Fruit fly (Drosophila melanogaster) whole organism, embryonic: ENCODE results near the gene Gr39a.

Experiments
- B-H1 ChIP-seq: fragments of 200-800 bp; sonication (Bioruptor generic); IDR thresholded peaks from 3 replicates; pipeline ENCODE4 v1.3.6; 2022; ENCODE audit warnings: missing biosample characterization, missing genetic modification characterization
- Bdp1 ChIP-seq: fragments of 200-800 bp; sonication (Bioruptor generic); optimal IDR thresholded peaks from 3 replicates; lab custom pipeline; 2016; ENCODE audit warnings: missing biosample characterization, missing genetic modification characterization
- CG11398 ChIP-seq: fragments of 200-800 bp; sonication (Bioruptor generic); optimal IDR thresholded peaks from 2 replicates; lab custom pipeline; 2016; ENCODE audit warnings: missing biosample characterization, missing genetic modification characterization
- CG12236 ChIP-seq: fragments of 200-800 bp; sonication (Bioruptor generic); optimal IDR thresholded peaks from 2 replicates; lab custom pipeline; 2016; ENCODE audit warnings: missing biosample characterization, missing genetic modification characterization
- CG12769 ChIP-seq: fragments of 200-800 bp; sonication (Bioruptor generic); optimal IDR thresholded peaks from 2 replicates; lab custom pipeline; 2019; ENCODE audit warnings: missing biosample characterization, mild to moderate bottlenecking, missing genetic modification characterization, moderate library complexity
- CG15011 ChIP-seq: fragments of 200-800 bp; sonication (Bioruptor generic); optimal IDR thresholded peaks from 3 replicates; lab custom pipeline; 2018; ENCODE audit warnings: missing biosample characterization, mild to moderate bottlenecking, missing genetic modification characterization
- CG1602 ChIP-seq: fragments of 200-800 bp; sonication (Bioruptor generic); optimal IDR thresholded peaks from 3 replicates; lab custom pipeline; 2016; ENCODE audit warnings: missing biosample characterization, missing genetic modification characterization
- CG1603 ChIP-seq: fragments of 200-800 bp; sonication (Bioruptor generic); optimal IDR thresholded peaks from 2 replicates; lab custom pipeline; 2019; ENCODE audit warnings: missing biosample characterization, mild to moderate bottlenecking, missing genetic modification characterization, moderate library complexity
- CG18011 ChIP-seq: fragments of 200-800 bp; sonication (Bioruptor generic); optimal IDR thresholded peaks from 2 replicates; lab custom pipeline; 2017; ENCODE audit warnings: missing biosample characterization, missing genetic modification characterization, mild to moderate bottlenecking, moderate library complexity, missing genotype
- CG30020 ChIP-seq: fragments of 200-800 bp; optimal IDR thresholded peaks from 2 replicates; lab custom pipeline; 2019; ENCODE audit warnings: missing biosample characterization, mild to moderate bottlenecking, missing genetic modification characterization, moderate library complexity
- CG33557 ChIP-seq: fragments of 200-800 bp; sonication (Bioruptor generic); optimal IDR thresholded peaks from 2 replicates; lab custom pipeline; 2019; ENCODE audit warnings: missing biosample characterization, mild to moderate bottlenecking, missing genetic modification characterization, moderate library complexity
- CG3995 ChIP-seq: fragments of 200-800 bp; sonication (Bioruptor generic); optimal IDR thresholded peaks from 3 replicates; lab custom pipeline; 2016; ENCODE audit warnings: missing biosample characterization, missing genetic modification characterization
- CG43689 ChIP-seq: fragments of 200-800 bp; sonication (Bioruptor generic); IDR thresholded peaks from 2 replicates; pipeline ENCODE4 v1.3.6; 2022; ENCODE audit warnings: missing biosample characterization, missing genetic modification characterization
- CG6854 ChIP-seq: fragments of 200-800 bp; sonication (Bioruptor generic); optimal IDR thresholded peaks from 3 replicates; lab custom pipeline; 2017; ENCODE audit warnings: missing biosample characterization, mild to moderate bottlenecking, missing genetic modification characterization
- CG7271 ChIP-seq: fragments of 200-800 bp; sonication (Bioruptor generic); optimal IDR thresholded peaks from 2 replicates; lab custom pipeline; 2018; ENCODE audit warnings: missing biosample characterization, mild to moderate bottlenecking, missing genetic modification characterization, moderate library complexity
- CG7745 ChIP-seq: fragments of 200-800 bp; sonication (Bioruptor generic); optimal IDR thresholded peaks from 2 replicates; lab custom pipeline; 2018; ENCODE audit warnings: missing biosample characterization, mild to moderate bottlenecking, missing genetic modification characterization, moderate library complexity
- CG8359 ChIP-seq: fragments of 200-800 bp; sonication (Bioruptor generic); optimal IDR thresholded peaks from 2 replicates; lab custom pipeline; 2017; ENCODE audit warnings: missing biosample characterization, mild to moderate bottlenecking, missing genetic modification characterization, borderline replicate concordance
- CG8388 ChIP-seq: fragments of 200-800 bp; sonication (Bioruptor generic); optimal IDR thresholded peaks from 2 replicates; lab custom pipeline; 2019; ENCODE audit warnings: missing biosample characterization, mild to moderate bottlenecking, missing genetic modification characterization, moderate library complexity
- Camta ChIP-seq: fragments of 200-800 bp; sonication (Bioruptor generic); optimal IDR thresholded peaks from 2 replicates; lab custom pipeline; 2016; ENCODE audit warnings: missing biosample characterization, missing genetic modification characterization
- Chrac-16 ChIP-seq: fragments of 200-800 bp; sonication (Bioruptor generic); optimal IDR thresholded peaks from 3 replicates; lab custom pipeline; 2016; ENCODE audit warnings: missing biosample characterization, missing genetic modification characterization
- Dip2 ChIP-seq: fragments of 200-800 bp; sonication (Bioruptor generic); IDR thresholded peaks from 2 replicates; pipeline ENCODE4 v1.3.6; 2022; ENCODE audit warnings: missing biosample characterization, missing genetic modification characterization
- Lpt ChIP-seq: fragments of >200 bp; optimal IDR thresholded peaks from 2 replicates; lab custom pipeline; 2018; ENCODE audit warnings: missing biosample characterization, missing genetic modification characterization
- NC2β ChIP-seq: fragments of 200-800 bp; sonication (Bioruptor generic); optimal IDR thresholded peaks from 2 replicates; lab custom pipeline; 2016; ENCODE audit warnings: missing biosample characterization, missing genetic modification characterization
- Oaz ChIP-seq: fragments of 200-800 bp; sonication (Bioruptor generic); IDR thresholded peaks from 2 replicates; pipeline ENCODE4 v1.3.6; 2022; ENCODE audit warnings: missing biosample characterization, missing genetic modification characterization
- Ravus ChIP-seq: fragments of 200-800 bp; sonication (Bioruptor generic); IDR thresholded peaks from 2 replicates; pipeline ENCODE4 v1.3.6; 2022; ENCODE audit warnings: missing biosample characterization, missing genetic modification characterization
- Trl ChIP-seq, 3 experiments: fragments of >200 bp in 2 of 3; fragments of 200-800 bp in 1 of 3; sonication (Bioruptor generic) in 1 of 3; optimal IDR thresholded peaks; 2 replicates in 1 of 3; 3 replicates in 2 of 3; lab custom pipeline; 2016 to 2017; ENCODE audit warnings: missing biosample characterization in 1 of 3, missing genetic modification characterization in 1 of 3
- ara ChIP-seq: fragments of 200-800 bp; sonication (Bioruptor generic); IDR thresholded peaks from 2 replicates; pipeline ENCODE4 v1.3.6; 2022; ENCODE audit warnings: missing biosample characterization, missing genetic modification characterization
- ash1 ChIP-seq: fragments of 200-800 bp; sonication (Bioruptor generic); optimal IDR thresholded peaks from 2 replicates; lab custom pipeline; 2018; ENCODE audit warnings: missing biosample characterization, mild to moderate bottlenecking, missing genetic modification characterization
- bcd ChIP-seq: fragments of 200-800 bp; sonication (Bioruptor generic); optimal IDR thresholded peaks from 2 replicates; lab custom pipeline; 2017; ENCODE audit warnings: missing biosample characterization, mild to moderate bottlenecking, missing genetic modification characterization
- bsh ChIP-seq, 2 experiments: fragments of 200-800 bp; sonication (Bioruptor generic); optimal IDR thresholded peaks; 2 replicates each; lab custom pipeline; 2017 to 2018; ENCODE audit warnings: mild to moderate bottlenecking in 2 of 2, missing biosample characterization in 2 of 2, missing genetic modification characterization in 2 of 2, moderate library complexity in 1 of 2
- chinmo ChIP-seq: fragments of 200-800 bp; sonication (Bioruptor generic); IDR thresholded peaks from 4 replicates; pipeline ENCODE4 v1.3.6; 2022; ENCODE audit warnings: missing biosample characterization, missing genetic modification characterization; ENCODE audit not compliant: partially characterized antibody
- ci ChIP-seq: fragments of 200-800 bp; sonication (Bioruptor generic); IDR thresholded peaks from 3 replicates; pipeline ENCODE4 v1.3.6; 2022; ENCODE audit warnings: missing biosample characterization, missing genetic modification characterization
- corto ChIP-seq: fragments of 200-800 bp; sonication (Bioruptor generic); optimal IDR thresholded peaks from 2 replicates; lab custom pipeline; 2016; ENCODE audit warnings: missing biosample characterization, mild to moderate bottlenecking, missing genetic modification characterization, moderate library complexity
- dimm ChIP-seq: fragments of 200-800 bp; sonication (Bioruptor generic); IDR thresholded peaks from 2 replicates; pipeline ENCODE4 v1.3.6; 2022; ENCODE audit warnings: missing biosample characterization, missing genetic modification characterization
- ewg ChIP-seq: fragments of 200-800 bp; sonication (Bioruptor generic); optimal IDR thresholded peaks from 3 replicates; lab custom pipeline; 2017; ENCODE audit warnings: mild to moderate bottlenecking, missing biosample characterization, missing genetic modification reagents, missing genetic modification characterization
- gfzf ChIP-seq: fragments of 200-800 bp; sonication (Bioruptor generic); optimal IDR thresholded peaks from 2 replicates; lab custom pipeline; 2016; ENCODE audit warnings: missing biosample characterization, mild to moderate bottlenecking, missing genetic modification characterization, moderate library complexity
- hbn ChIP-seq: fragments of 200-800 bp; sonication (Bioruptor generic); IDR thresholded peaks from 2 replicates; pipeline ENCODE4 v1.3.6; 2022; ENCODE audit warnings: missing biosample characterization, missing genetic modification characterization; ENCODE audit not compliant: partially characterized antibody
- hth ChIP-seq: fragments of >200 bp; optimal IDR thresholded peaks from 2 replicates; lab custom pipeline; 2017; ENCODE audit warnings: inconsistent platforms
- mam ChIP-seq: fragments of 200-800 bp; sonication (Bioruptor generic); optimal IDR thresholded peaks from 3 replicates; lab custom pipeline; 2016; ENCODE audit warnings: missing biosample characterization, missing genetic modification characterization
- nerfin-1 ChIP-seq: fragments of 200-800 bp; sonication (Bioruptor generic); optimal IDR thresholded peaks from 3 replicates; lab custom pipeline; 2019; ENCODE audit warnings: missing biosample characterization, mild to moderate bottlenecking, missing genetic modification characterization, moderate library complexity
- nom ChIP-seq: fragments of 200-800 bp; sonication (Bioruptor generic); optimal IDR thresholded peaks from 2 replicates; lab custom pipeline; 2017; ENCODE audit warnings: missing biosample characterization, missing genetic modification characterization, mild to moderate bottlenecking, moderate library complexity, missing genetic modification reagents
- otp ChIP-seq: fragments of 200-800 bp; sonication (Bioruptor generic); IDR thresholded peaks from 3 replicates; pipeline ENCODE4, ENCODE4 v1.3.6; 2022; ENCODE audit warnings: missing biosample characterization, missing genetic modification characterization
- run ChIP-seq: fragments of 200-800 bp; sonication (Bioruptor generic); optimal IDR thresholded peaks from 3 replicates; lab custom pipeline; 2018; ENCODE audit warnings: missing biosample characterization, mild to moderate bottlenecking, missing genetic modification characterization
- seq ChIP-seq: fragments of 200-800 bp; sonication (Bioruptor generic); IDR thresholded peaks from 2 replicates; pipeline ENCODE4 v1.3.6; 2022; ENCODE audit warnings: missing biosample characterization, missing genetic modification characterization
- shn ChIP-seq: fragments of 200-800 bp; sonication (Bioruptor generic); optimal IDR thresholded peaks from 3 replicates; lab custom pipeline; 2016; ENCODE audit warnings: missing biosample characterization, missing genetic modification characterization
- sr ChIP-seq: fragments of 200-800 bp; sonication (Bioruptor generic); IDR thresholded peaks from 3 replicates; pipeline ENCODE4 v1.3.6; 2022; ENCODE audit warnings: missing biosample characterization, missing genetic modification characterization
- tap ChIP-seq: fragments of 200-800 bp; optimal IDR thresholded peaks from 3 replicates; lab custom pipeline; 2019; ENCODE audit warnings: missing biosample characterization, mild to moderate bottlenecking, missing genetic modification characterization, moderate library complexity
- unc-4 ChIP-seq: fragments of 200-800 bp; sonication (Bioruptor generic); IDR thresholded peaks from 2 replicates; pipeline ENCODE4 v1.3.6; 2022; ENCODE audit warnings: missing biosample characterization, missing genetic modification characterization; ENCODE audit not compliant: partially characterized antibody
- zfh2 ChIP-seq: fragments of 200-800 bp; sonication (Bioruptor generic); optimal IDR thresholded peaks from 2 replicates; lab custom pipeline; 2016; ENCODE audit warnings: missing biosample characterization, missing genetic modification characterization

Gr39a gene

DNA sequence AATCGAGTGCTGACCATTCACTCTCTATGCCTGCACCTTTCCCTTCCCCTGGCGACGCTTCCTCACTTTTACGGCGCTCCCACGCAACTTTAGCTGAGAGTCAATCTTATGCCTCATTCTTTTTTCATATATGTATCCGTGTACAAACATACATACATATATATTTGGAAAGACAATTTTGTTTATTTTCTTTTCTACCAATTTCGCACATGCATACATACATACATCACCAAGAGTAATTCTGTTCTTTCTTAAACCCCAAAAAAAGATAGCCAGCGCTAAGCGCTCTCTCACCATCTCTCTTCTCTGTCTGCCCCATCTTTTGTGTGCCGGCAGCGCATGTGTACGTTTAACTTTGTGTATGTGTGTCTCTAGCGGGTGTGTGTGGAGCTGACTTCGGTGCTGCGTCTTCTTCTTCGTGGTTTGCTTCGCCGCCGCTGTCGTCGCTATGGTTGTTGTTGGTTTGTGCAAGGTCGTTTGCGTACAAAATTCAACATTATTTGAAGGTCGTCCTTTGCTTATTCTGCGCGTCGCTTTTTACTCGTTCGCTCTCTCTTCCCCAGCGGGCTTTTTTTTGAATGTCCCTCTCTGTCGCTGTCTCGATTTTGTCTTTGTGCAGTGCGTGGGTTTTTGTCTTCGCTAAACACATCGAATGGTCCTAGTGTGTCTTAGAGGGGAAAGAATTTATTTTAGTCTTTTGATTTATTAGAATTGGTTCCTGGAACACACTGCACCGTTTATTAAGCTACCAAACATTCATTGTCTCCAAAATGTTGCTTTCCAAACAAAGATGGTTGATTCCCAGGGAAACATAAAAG lies 39.8 kb upstream of the Gr39a start (continued):
- TF ChIP-seq Trl (optimal IDR thresholded peaks at IDR 0.05; lab: Kevin White, UChicago) (peak; percentile 74 to 95), Trl (GFP tag; optimal IDR thresholded peaks at IDR 0.05; lab: Kevin White, UChicago) (no peak), corto (GFP tag; lab: Kevin White, UChicago) (peak; percentile 76), CG1602 (no peak), NC2β (GFP tag; lab: Kevin White, UChicago) (no peak), ash1 (GFP tag; lab: Kevin White, UChicago) (no peak), CG3995 (GFP tag; lab: Kevin White, UChicago) (no peak), chinmo (GFP tag; lab: Robert Waterston, UW) (peak; percentile 100), nerfin-1 (tag; lab: Kevin White, UChicago) (peak; percentile 8), CG7745 (tag; lab: Kevin White, UChicago) (no peak), CG43689 (GFP tag; lab: Robert Waterston, UW) (no peak), bcd (GFP tag; lab: Kevin White, UChicago) (no peak), Chrac-16 (GFP tag; lab: Kevin White, UChicago) (no peak), CG7271 (tag; lab: Kevin White, UChicago) (no peak), CG18011 (no peak), Oaz (GFP tag; lab: Robert Waterston, UW) (no peak), run (tag; lab: Kevin White, UChicago) (peak; percentile 16), Camta (GFP tag; lab: Kevin White, UChicago) (no peak), gfzf (GFP tag; lab: Kevin White, UChicago) (no peak), ewg (peak; percentile 75), Bdp1 (no peak), CG33557 (GFP tag; lab: Kevin White, UChicago) (no peak), Ravus (GFP tag; lab: Robert Waterston, UW) (no peak), ara (GFP tag; lab: Robert Waterston, UW) (no peak), mam (GFP tag; lab: Kevin White, UChicago) (no peak), CG30020 (no peak), shn (GFP tag; lab: Kevin White, UChicago) (no peak), Lpt (GFP tag; lab: Kevin White, UChicago) (no peak), CG11398 (GFP tag; lab: Kevin White, UChicago) (no peak), CG8388 (GFP tag; lab: Kevin White, UChicago) (no peak), B-H1 (no peak), Dip2 (no peak), bsh (GFP tag; optimal IDR thresholded peaks at IDR 0.05; lab: Kevin White, UChicago) (peak in 1 of 2 experiments; percentile 10), nom (peak; percentile 49), sr (GFP tag; lab: Robert Waterston, UW) (no peak; the same call in 1 of the 3 replicates), hbn (GFP tag; lab: Robert Waterston, UW) (peak; percentile 39; the same call in 1 of the 2 replicates), CG1603 (no peak), CG15011 (GFP tag; lab: Kevin White, UChicago) (no peak), CG6854 (GFP tag; lab: Kevin White, UChicago) (no peak), CG8359 (GFP tag; lab: Kevin White, UChicago) (no peak), hth (no peak), dimm (GFP tag; lab: Robert Waterston, UW) (no peak), otp (GFP tag; lab: Robert Waterston, UW) (no peak), CG12769 (peak; percentile 35), tap (no peak), seq (GFP tag; lab: Robert Waterston, UW) (peak; percentile 31; the same call in 1 of the 2 replicates), ci (peak; percentile 9; the same call in 1 of the 3 replicates), CG12236 (no peak), zfh2 (GFP tag; lab: Kevin White, UChicago) (no peak), unc-4 (GFP tag; lab: Robert Waterston, UW) (peak; percentile 35; the same call in 1 of the 2 replicates)
